Worm (Caenorhabditis elegans) whole organism, mixed stage, embryonic: ENCODE data around the gene lin-13.

ENCODE experiments used
- M03D4.4 ChIP-seq: sonication (generic microtip); optimal IDR thresholded peaks from 2 replicates; lab custom pipeline; 2017; ENCODE audit warnings: mild to moderate bottlenecking, missing genetic modification characterization, missing compliant biosample characterization
- bed-3 ChIP-seq: fragments of 200-800 bp; sonication (Bioruptor generic); optimal IDR thresholded peaks from 3 replicates; lab custom pipeline; 2018; ENCODE audit warnings: mild to moderate bottlenecking, missing genetic modification characterization, moderate library complexity, missing compliant biosample characterization
- ceh-39 ChIP-seq: fragments of 150-350 bp; optimal IDR thresholded peaks from 2 replicates; lab custom pipeline; 2014; ENCODE audit warnings: missing biosample characterization, missing genetic modification characterization
- ceh-83 ChIP-seq: fragments of 200-800 bp; sonication (Bioruptor generic); optimal IDR thresholded peaks from 2 replicates; lab custom pipeline; 2018; ENCODE audit warnings: mild to moderate bottlenecking, missing genetic modification characterization, missing compliant biosample characterization
- ces-1 ChIP-seq: fragments of 150-350 bp; optimal IDR thresholded peaks from 2 replicates; lab custom pipeline; 2014; ENCODE audit warnings: missing biosample characterization, missing genetic modification reagents, missing genetic modification characterization
- cnd-1 ChIP-seq: fragments of 200-800 bp; sonication (Bioruptor generic); optimal IDR thresholded peaks from 2 replicates; lab custom pipeline; 2018; ENCODE audit warnings: mild to moderate bottlenecking, missing genetic modification characterization, missing compliant biosample characterization
- drap-1 ChIP-seq: fragments of 200-800 bp; sonication (Bioruptor generic); optimal IDR thresholded peaks from 3 replicates; lab custom pipeline; 2018; ENCODE audit warnings: mild to moderate bottlenecking, missing genetic modification characterization, missing compliant biosample characterization
- elt-1 ChIP-seq: sonication (generic microtip); optimal IDR thresholded peaks from 2 replicates; lab custom pipeline; 2017; ENCODE audit warnings: missing genetic modification characterization, mild to moderate bottlenecking, missing compliant biosample characterization, antibody characterized with exemption, moderate library complexity, borderline replicate concordance; ENCODE audit not compliant: insufficient read depth
- elt-3 ChIP-seq: fragments of 150-350 bp; optimal IDR thresholded peaks from 2 replicates; lab custom pipeline; 2014; ENCODE audit warnings: missing biosample characterization, missing genetic modification characterization
- flh-1 ChIP-seq: fragments of 200-800 bp; sonication (Bioruptor generic); optimal IDR thresholded peaks from 2 replicates; lab custom pipeline; 2018; ENCODE audit warnings: mild to moderate bottlenecking, missing genetic modification characterization, moderate library complexity, missing compliant biosample characterization
- ham-2 ChIP-seq: fragments of 200-800 bp; sonication (Bioruptor generic); optimal IDR thresholded peaks from 2 replicates; lab custom pipeline; 2018; ENCODE audit warnings: mild to moderate bottlenecking, missing genetic modification characterization, missing compliant biosample characterization
- hlh-1 ChIP-seq: fragments of 150-350 bp; optimal IDR thresholded peaks from 2 replicates; lab custom pipeline; 2014; ENCODE audit warnings: missing biosample characterization, missing genetic modification reagents, missing genetic modification characterization
- lin-13 ChIP-seq: fragments of 150-350 bp; optimal IDR thresholded peaks from 2 replicates; lab custom pipeline; 2014; ENCODE audit warnings: missing biosample characterization, missing genetic modification characterization
- lin-32 ChIP-seq: fragments of 200-800 bp; sonication (Bioruptor generic); optimal IDR thresholded peaks from 2 replicates; lab custom pipeline; 2018; ENCODE audit warnings: mild to moderate bottlenecking, missing genetic modification characterization, missing compliant biosample characterization
- lsy-2 ChIP-seq: fragments of 150-350 bp; optimal IDR thresholded peaks from 2 replicates; lab custom pipeline; 2014; ENCODE audit warnings: missing biosample characterization, missing genetic modification characterization
- mab-5 ChIP-seq: fragments of 150-350 bp; optimal IDR thresholded peaks from 2 replicates; lab custom pipeline; 2014; ENCODE audit warnings: missing biosample characterization, missing genetic modification characterization
- mep-1 ChIP-seq: fragments of 150-350 bp; optimal IDR thresholded peaks from 2 replicates; lab custom pipeline; 2017; ENCODE audit warnings: missing biosample characterization, missing genetic modification reagents, missing genetic modification characterization, inconsistent platforms
- mls-2 ChIP-seq: sonication (generic microtip); optimal IDR thresholded peaks from 2 replicates; lab custom pipeline; 2016; ENCODE audit warnings: mild to moderate bottlenecking, missing genetic modification characterization, moderate library complexity, missing compliant biosample characterization
- nhr-2 ChIP-seq: fragments of 150-350 bp; optimal IDR thresholded peaks from 2 replicates; lab custom pipeline; 2014; ENCODE audit warnings: missing biosample characterization, missing genetic modification characterization
- nhr-237 ChIP-seq: fragments of 150-350 bp; optimal IDR thresholded peaks from 2 replicates; lab custom pipeline; 2014; ENCODE audit warnings: missing biosample characterization, missing genetic modification characterization
- nhr-28 ChIP-seq: fragments of 150-350 bp; optimal IDR thresholded peaks from 2 replicates; lab custom pipeline; 2014; ENCODE audit warnings: missing biosample characterization, missing genetic modification characterization
- nhr-76 ChIP-seq: sonication (generic microtip); optimal IDR thresholded peaks from 2 replicates; lab custom pipeline; 2017; ENCODE audit warnings: missing biosample characterization, missing genetic modification characterization
- pha-4 ChIP-seq: fragments of 150-350 bp; optimal IDR thresholded peaks from 2 replicates; lab custom pipeline; 2018; ENCODE audit warnings: missing biosample characterization, missing genetic modification reagents, missing genetic modification characterization
- sptf-1 ChIP-seq: sonication (generic microtip); optimal IDR thresholded peaks from 2 replicates; lab custom pipeline; 2017; ENCODE audit warnings: mild to moderate bottlenecking, missing genetic modification characterization, moderate library complexity, missing compliant biosample characterization
- tbx-8 ChIP-seq: fragments of 200-800 bp; sonication (Bioruptor generic); optimal IDR thresholded peaks from 2 replicates; lab custom pipeline; 2018; ENCODE audit warnings: mild to moderate bottlenecking, missing genetic modification characterization, moderate library complexity, missing compliant biosample characterization
- unc-120 ChIP-seq: sonication (generic microtip); optimal IDR thresholded peaks from 2 replicates; lab custom pipeline; 2017; ENCODE audit warnings: missing genetic modification characterization, missing compliant biosample characterization; ENCODE audit not compliant: poor library complexity, severe bottlenecking
- unc-39 ChIP-seq: fragments of 150-350 bp; optimal IDR thresholded peaks from 2 replicates; lab custom pipeline; 2014; ENCODE audit warnings: missing biosample characterization, missing genetic modification characterization
- unc-62 ChIP-seq: fragments of 150-350 bp; optimal IDR thresholded peaks from 2 replicates; lab custom pipeline; 2014; ENCODE audit warnings: missing biosample characterization, missing genetic modification reagents, missing genetic modification characterization
- zip-8 ChIP-seq: fragments of 150-350 bp; optimal IDR thresholded peaks from 2 replicates; lab custom pipeline; 2014; ENCODE audit warnings: missing biosample characterization, missing genetic modification characterization
- ztf-11 ChIP-seq: fragments of 150-350 bp; optimal IDR thresholded peaks from 2 replicates; lab custom pipeline; 2014; ENCODE audit warnings: missing biosample characterization, missing genetic modification characterization

lin-13 gene

DNA sequence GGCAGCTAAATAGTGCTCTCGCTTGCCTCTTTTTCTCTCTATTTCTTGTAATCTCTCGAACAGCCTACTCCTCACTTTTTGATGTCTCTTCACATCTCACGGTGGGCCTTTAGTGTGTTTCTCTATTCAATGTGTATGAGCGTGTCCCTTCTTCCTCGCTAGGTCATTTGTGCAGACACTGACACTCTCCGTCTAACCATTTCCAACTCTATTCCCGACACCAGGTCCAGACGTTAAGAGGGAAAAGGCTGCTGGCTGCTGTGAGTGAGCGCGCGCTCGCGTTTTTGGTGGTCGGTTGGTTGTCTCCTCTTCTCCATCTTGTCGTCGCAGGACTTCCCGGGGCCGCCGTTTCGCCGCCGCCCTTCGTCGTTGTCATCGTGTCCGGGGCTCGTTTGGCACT, 49.9 kb downstream of the lin-13 start:
- TF ChIP-seq tbx-8 (GFP tag; lab: Kevin White, UChicago) (no peak), M03D4.4 (tag; lab: Kevin White, UChicago) (peak; percentile 61), hlh-1 (tag; lab: Kevin White, UChicago) (peak; percentile 58), lin-32 (GFP tag; lab: Kevin White, UChicago) (peak; percentile 47), ces-1 (GFP tag; lab: Kevin White, UChicago) (peak; percentile 36), pha-4 (tag; lab: Kevin White, UChicago) (peak; percentile 40), unc-39 (tag; lab: Kevin White, UChicago) (no peak), mab-5 (tag; lab: Kevin White, UChicago) (no peak), cnd-1 (tag; lab: Kevin White, UChicago) (peak; percentile 45), drap-1 (peak; percentile 61), zip-8 (tag; lab: Kevin White, UChicago) (no peak), ceh-83 (GFP tag; lab: Kevin White, UChicago) (peak; percentile 47), unc-62 (GFP tag; lab: Kevin White, UChicago) (peak; percentile 78), nhr-2 (tag; lab: Kevin White, UChicago) (peak; percentile 47), flh-1 (GFP tag; lab: Kevin White, UChicago) (no peak), ztf-11 (tag; lab: Kevin White, UChicago) (peak; percentile 58), bed-3 (no peak), nhr-237 (no peak), unc-120 (tag; lab: Kevin White, UChicago) (peak; percentile 95), sptf-1 (tag; lab: Kevin White, UChicago) (peak; percentile 78), mls-2 (tag; lab: Kevin White, UChicago) (peak; percentile 67), mep-1 (tag; lab: Kevin White, UChicago) (peak; percentile 21), lin-13 (tag; lab: Kevin White, UChicago) (peak; percentile 20), lsy-2 (tag; lab: Kevin White, UChicago) (peak; percentile 42), ham-2 (GFP tag; lab: Kevin White, UChicago) (peak; percentile 69)

DNA sequence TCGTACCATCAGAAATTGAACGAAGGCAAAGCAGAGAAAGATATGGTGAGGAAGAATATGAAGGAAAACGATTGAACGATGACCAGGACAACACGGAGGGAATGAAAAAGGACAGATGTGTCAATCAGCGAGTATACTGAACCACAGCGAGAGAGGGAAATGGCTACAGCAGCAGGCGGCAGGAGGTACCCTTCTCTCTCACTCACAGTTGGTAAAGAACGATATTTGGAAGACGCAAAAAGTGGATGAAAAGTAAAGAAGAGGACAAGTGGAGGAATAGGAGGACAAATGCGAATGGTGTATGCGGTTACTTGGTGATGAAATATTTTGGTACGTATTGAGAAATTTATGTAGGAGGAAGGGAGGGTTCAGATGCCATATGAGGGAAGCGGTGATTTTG, 52.8 kb downstream of the lin-13 start, which contains the start of gene ZK783.7:
Gene ZK783.7, plus strand, starts transcription at position 246 of the 400 bp plus-strand sequence.
- TF ChIP-seq hlh-1 (tag; lab: Kevin White, UChicago) (peak; percentile 23), cnd-1 (tag; lab: Kevin White, UChicago) (peak; percentile 10), lin-32 (GFP tag; lab: Kevin White, UChicago) (no peak), unc-62 (GFP tag; lab: Kevin White, UChicago) (peak; percentile 34)

DNA sequence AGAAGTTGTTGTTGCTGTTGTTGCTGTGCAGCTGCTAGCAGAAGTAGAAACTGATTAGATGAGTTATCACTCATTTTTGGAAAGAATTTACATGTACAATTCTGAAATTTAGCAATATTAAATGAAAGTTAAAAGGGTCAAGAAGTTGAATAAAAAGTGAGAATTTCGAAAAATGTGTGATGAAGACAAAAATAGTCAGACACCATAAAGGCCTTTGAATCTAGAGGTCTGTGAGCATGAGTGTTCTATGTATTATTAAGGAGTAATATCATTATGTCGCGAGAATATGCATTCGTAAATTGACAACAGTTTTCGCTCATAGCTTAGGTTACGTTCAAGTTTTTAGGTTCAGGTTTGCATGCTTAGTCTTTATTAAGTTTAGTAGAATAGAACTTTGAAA, 53.4 kb downstream of the lin-13 start, which contains the start of gene baz-2:
Gene baz-2, minus strand, starts transcription at position 101 of the 400 bp plus-strand sequence.
- TF ChIP-seq sptf-1 (tag; lab: Kevin White, UChicago) (no peak), ces-1 (GFP tag; lab: Kevin White, UChicago) (peak; percentile 40)

DNA sequence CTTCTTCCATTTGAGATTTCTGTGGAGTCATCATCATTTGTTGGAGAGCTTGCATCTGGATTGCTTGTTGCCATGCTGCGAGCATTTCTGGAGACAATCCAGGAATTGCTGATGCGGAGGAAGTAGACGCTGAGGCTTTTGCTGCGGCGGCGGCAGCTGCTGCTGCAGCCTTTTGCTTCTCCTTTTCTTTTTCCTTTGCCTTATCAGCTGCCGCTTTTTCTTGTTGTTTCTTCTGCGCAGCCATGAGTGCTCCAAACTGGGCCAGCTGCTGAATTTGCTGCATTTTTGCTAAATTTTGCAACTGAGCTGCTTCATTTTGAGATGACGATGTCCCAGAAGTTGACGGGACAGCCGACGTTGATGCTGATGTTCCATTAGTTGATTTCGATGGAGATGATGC, 53.8 kb downstream of the lin-13 start:
- no peak for TF ChIP-seq nhr-2 (tag; lab: Kevin White, UChicago)
- TF ChIP-seq ztf-11 (tag; lab: Kevin White, UChicago), result no peak
- no peak for TF ChIP-seq elt-1 (tag; lab: Kevin White, UChicago)
- TF ChIP-seq flh-1 (GFP tag; lab: Kevin White, UChicago), result no peak
- no peak for TF ChIP-seq sptf-1 (tag; lab: Kevin White, UChicago)
- no peak for TF ChIP-seq lsy-2 (tag; lab: Kevin White, UChicago)
- no peak for TF ChIP-seq zip-8 (tag; lab: Kevin White, UChicago)
- no peak for TF ChIP-seq mls-2 (tag; lab: Kevin White, UChicago)
- no peak for TF ChIP-seq cnd-1 (tag; lab: Kevin White, UChicago)
- TF ChIP-seq elt-3, result no peak
- no peak for TF ChIP-seq M03D4.4 (tag; lab: Kevin White, UChicago)
- TF ChIP-seq ceh-39, result no peak
- TF ChIP-seq nhr-28, result no peak
- TF ChIP-seq nhr-76 (tag; lab: Kevin White, UChicago), result no peak
- TF ChIP-seq mep-1 (tag; lab: Kevin White, UChicago), result no peak
- no peak for TF ChIP-seq mab-5 (tag; lab: Kevin White, UChicago)
- no peak for TF ChIP-seq unc-62 (GFP tag; lab: Kevin White, UChicago)
